Fruit fly (Drosophila melanogaster) whole organism, prepupa: ENCODE results near the gene CG31760.
A peak's percentile ranks its signal among the peaks of the same experiment; 100 is the strongest.

ENCODE experiments used
- Blimp-1 ChIP-seq: fragments of 200-800 bp; sonication (Bioruptor generic); optimal IDR thresholded peaks from 3 replicates; lab custom pipeline; 2017; ENCODE audit warnings: missing biosample characterization, missing genetic modification characterization, mild to moderate bottlenecking, moderate library complexity, missing genetic modification reagents
- CG11294 ChIP-seq: fragments of 200-800 bp; sonication (Bioruptor generic); IDR thresholded peaks from 2 replicates; pipeline ENCODE4 v1.3.6; 2022; ENCODE audit warnings: missing biosample characterization, missing genetic modification characterization
- CG1621 ChIP-seq: fragments of 200-800 bp; sonication (Bioruptor generic); optimal IDR thresholded peaks from 3 replicates; lab custom pipeline; 2018; ENCODE audit warnings: missing biosample characterization, mild to moderate bottlenecking, missing genetic modification characterization
- CG16779 ChIP-seq: fragments of 200-800 bp; sonication (Bioruptor generic); optimal IDR thresholded peaks from 3 replicates; lab custom pipeline; 2017; ENCODE audit warnings: missing biosample characterization, mild to moderate bottlenecking, missing genetic modification characterization
- CG3032 ChIP-seq: fragments of 200-800 bp; optimal IDR thresholded peaks from 2 replicates; lab custom pipeline; 2019; ENCODE audit warnings: missing biosample characterization, mild to moderate bottlenecking, missing genetic modification characterization, moderate library complexity
- CG32006 ChIP-seq: fragments of 200-800 bp; sonication (Bioruptor generic); optimal IDR thresholded peaks from 3 replicates; lab custom pipeline; 2017; ENCODE audit warnings: missing biosample characterization, mild to moderate bottlenecking, missing genetic modification characterization
- CG4318 ChIP-seq: fragments of 200-800 bp; sonication (Bioruptor generic); optimal IDR thresholded peaks from 3 replicates; lab custom pipeline; 2017; ENCODE audit warnings: missing biosample characterization, mild to moderate bottlenecking, missing genetic modification characterization
- CG6163 ChIP-seq: fragments of 200-800 bp; sonication (Bioruptor generic); IDR thresholded peaks from 3 replicates; pipeline ENCODE4 v1.3.6; 2022; ENCODE audit warnings: missing biosample characterization, missing genetic modification characterization
- CG6792 ChIP-seq: fragments of 200-800 bp; sonication (Bioruptor generic); optimal IDR thresholded peaks from 3 replicates; lab custom pipeline; 2016; ENCODE audit warnings: missing biosample characterization, missing genetic modification characterization
- CG6808 ChIP-seq: fragments of 200-800 bp; sonication (Bioruptor generic); optimal IDR thresholded peaks from 3 replicates; lab custom pipeline; 2017; ENCODE audit warnings: missing biosample characterization, missing genetic modification characterization, mild to moderate bottlenecking, moderate library complexity, missing genetic modification reagents
- CG6854 ChIP-seq: fragments of 200-800 bp; sonication (Bioruptor generic); optimal IDR thresholded peaks from 2 replicates; lab custom pipeline; 2017; ENCODE audit warnings: missing biosample characterization, mild to moderate bottlenecking, missing genetic modification characterization
- CG8632 ChIP-seq: fragments of 200-800 bp; sonication (Bioruptor generic); optimal IDR thresholded peaks from 3 replicates; lab custom pipeline; 2016; ENCODE audit warnings: missing biosample characterization, missing genetic modification characterization
- CG9139 ChIP-seq: fragments of 200-800 bp; sonication (Bioruptor generic); optimal IDR thresholded peaks from 3 replicates; lab custom pipeline; 2017; ENCODE audit warnings: missing biosample characterization, mild to moderate bottlenecking, missing genetic modification characterization
- Eip75B ChIP-seq: fragments of 200-800 bp; sonication (Bioruptor generic); optimal IDR thresholded peaks from 3 replicates; lab custom pipeline; 2016; ENCODE audit warnings: missing biosample characterization, missing genetic modification characterization
- Eip78C ChIP-seq: fragments of 200-800 bp; sonication (Bioruptor generic); peaks from one replicate; lab custom pipeline; 2016; ENCODE audit warnings: missing biosample characterization, missing genetic modification characterization
- Eip93F ChIP-seq: fragments of 200-800 bp; sonication (Bioruptor generic); optimal IDR thresholded peaks from 2 replicates; lab custom pipeline; 2016; ENCODE audit warnings: missing biosample characterization, mild to moderate bottlenecking, missing genetic modification characterization
- Ets96B ChIP-seq: fragments of 200-800 bp; optimal IDR thresholded peaks from 2 replicates; lab custom pipeline; 2019; ENCODE audit warnings: missing biosample characterization, mild to moderate bottlenecking, missing genetic modification characterization, moderate library complexity
- Gug ChIP-seq: fragments of 200-800 bp; sonication (Bioruptor generic); IDR thresholded peaks from 2 replicates; pipeline ENCODE4 v1.3.6; 2022; ENCODE audit warnings: missing biosample characterization, missing genetic modification characterization
- Hr38 ChIP-seq: sonication (Bioruptor generic); optimal IDR thresholded peaks from 2 replicates; lab custom pipeline; 2016; ENCODE audit warnings: missing biosample characterization, missing genetic modification characterization
- Hr39 ChIP-seq: fragments of 200-800 bp; sonication (Bioruptor generic); optimal IDR thresholded peaks from 2 replicates; lab custom pipeline; 2016; ENCODE audit warnings: missing biosample characterization, missing genetic modification characterization
- Hr4 ChIP-seq: fragments of 200-800 bp; sonication (Bioruptor generic); optimal IDR thresholded peaks from 3 replicates; lab custom pipeline; 2016; ENCODE audit warnings: missing biosample characterization, missing genetic modification characterization
- Met ChIP-seq: fragments of 200-800 bp; sonication (Bioruptor generic); optimal IDR thresholded peaks from 3 replicates; lab custom pipeline; 2016; ENCODE audit warnings: missing biosample characterization, missing genetic modification characterization
- OdsH ChIP-seq: fragments of 200-800 bp; sonication (Bioruptor generic); optimal IDR thresholded peaks from 3 replicates; lab custom pipeline; 2016; ENCODE audit warnings: missing biosample characterization, missing genetic modification characterization
- Sox102F ChIP-seq: fragments of 200-800 bp; sonication (Bioruptor generic); optimal IDR thresholded peaks from 2 replicates; lab custom pipeline; 2016; ENCODE audit warnings: missing biosample characterization, mild to moderate bottlenecking, missing genetic modification characterization
- Sox14 ChIP-seq: fragments of 200-800 bp; sonication (Bioruptor generic); optimal IDR thresholded peaks from 3 replicates; lab custom pipeline; 2016; ENCODE audit warnings: missing biosample characterization, missing genetic modification characterization
- Sox15 ChIP-seq: fragments of 200-800 bp; sonication (Bioruptor generic); optimal IDR thresholded peaks from 3 replicates; lab custom pipeline; 2016; ENCODE audit warnings: missing biosample characterization, missing genetic modification characterization
- acj6 ChIP-seq: fragments of 200-800 bp; sonication (Bioruptor generic); optimal IDR thresholded peaks from 3 replicates; lab custom pipeline; 2016; ENCODE audit warnings: missing biosample characterization, missing genetic modification characterization
- dac ChIP-seq: fragments of 200-800 bp; sonication (Bioruptor generic); optimal IDR thresholded peaks from 2 replicates; lab custom pipeline; 2017; ENCODE audit warnings: missing biosample characterization, mild to moderate bottlenecking, missing genetic modification characterization
- eg ChIP-seq: fragments of 200-800 bp; sonication (Bioruptor generic); IDR thresholded peaks from 3 replicates; pipeline ENCODE4 v1.3.6; 2022; ENCODE audit warnings: missing biosample characterization, missing genetic modification characterization
- esn ChIP-seq: fragments of 200-800 bp; sonication (Bioruptor generic); optimal IDR thresholded peaks from 2 replicates; lab custom pipeline; 2016; ENCODE audit warnings: missing biosample characterization, mild to moderate bottlenecking, missing genetic modification characterization, moderate library complexity
- fd59A ChIP-seq: fragments of 200-800 bp; sonication (Bioruptor generic); optimal IDR thresholded peaks from 2 replicates; lab custom pipeline; 2017; ENCODE audit warnings: missing biosample characterization, mild to moderate bottlenecking, missing genetic modification characterization, missing genetic modification reagents
- fkh ChIP-seq: fragments of 200-800 bp; sonication (Bioruptor generic); optimal IDR thresholded peaks from 3 replicates; lab custom pipeline; 2017; ENCODE audit warnings: missing biosample characterization, mild to moderate bottlenecking, missing genetic modification characterization, moderate library complexity
- lz ChIP-seq: fragments of 200-800 bp; sonication (Bioruptor generic); optimal IDR thresholded peaks from 3 replicates; lab custom pipeline; 2016; ENCODE audit warnings: missing biosample characterization, missing genetic modification characterization
- pdm3 ChIP-seq: fragments of 200-800 bp; sonication (Bioruptor generic); optimal IDR thresholded peaks from 3 replicates; lab custom pipeline; 2016; ENCODE audit warnings: missing biosample characterization, missing genetic modification characterization
- spab ChIP-seq: fragments of 200-800 bp; sonication (Bioruptor generic); optimal IDR thresholded peaks from 2 replicates; lab custom pipeline; 2017; ENCODE audit warnings: missing biosample characterization, mild to moderate bottlenecking, missing genetic modification characterization, missing genetic modification reagents
- ss ChIP-seq, 2 experiments: fragments of 200-800 bp; sonication (Bioruptor generic); optimal IDR thresholded peaks; 2 replicates in 1 of 2; 3 replicates in 1 of 2; lab custom pipeline; 2017 to 2018; ENCODE audit warnings: mild to moderate bottlenecking in 2 of 2, missing biosample characterization in 2 of 2, missing genetic modification characterization in 2 of 2, moderate library complexity in 1 of 2
- topi ChIP-seq: fragments of 200-800 bp; sonication (Bioruptor generic); optimal IDR thresholded peaks from 3 replicates; lab custom pipeline; 2016; ENCODE audit warnings: missing biosample characterization, missing genetic modification characterization
- vri ChIP-seq: fragments of 200-800 bp; sonication (Bioruptor generic); optimal IDR thresholded peaks from 3 replicates; lab custom pipeline; 2016; ENCODE audit warnings: missing biosample characterization, mild to moderate bottlenecking, missing genetic modification characterization

CG31760 gene

DNA sequence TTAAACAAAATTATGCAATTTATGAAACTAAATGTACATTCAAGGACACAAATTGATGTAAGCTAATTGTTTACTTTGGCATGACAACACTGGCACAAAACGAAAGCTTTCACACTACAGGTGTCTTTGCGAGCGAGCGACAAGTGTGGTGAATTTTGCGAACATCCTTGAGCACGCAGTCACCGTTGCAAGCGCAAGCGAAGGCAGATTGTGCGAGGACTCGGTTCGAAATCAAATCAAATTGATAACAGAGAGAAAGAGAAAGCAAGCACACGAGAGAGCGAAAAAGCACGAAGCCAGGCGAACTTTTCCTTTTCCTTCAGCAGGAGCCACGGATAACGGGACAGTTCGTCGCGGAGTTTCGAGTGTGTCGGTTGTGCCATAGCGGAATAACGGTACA lies at the start of gene CG31760:
Gene CG31760 (plus strand): TSS at position 342 of the 400 bp plus-strand sequence.
- TF ChIP-seq pdm3 (GFP tag; lab: Kevin White, UChicago) (no peak), CG16779 (tag; lab: Kevin White, UChicago) (no peak), ss (GFP tag; optimal IDR thresholded peaks at IDR 0.05; lab: Kevin White, UChicago) (no peak), esn (no peak), Hr4 (GFP tag; lab: Kevin White, UChicago) (no peak), CG9139 (GFP tag; lab: Kevin White, UChicago) (no peak), fd59A (GFP tag; lab: Kevin White, UChicago) (no peak), CG6163 (GFP tag; lab: Robert Waterston, UW) (no peak), dac (no peak), CG1621 (no peak), vri (no peak), CG6792 (no peak), Gug (GFP tag; lab: Robert Waterston, UW) (no peak), OdsH (GFP tag; lab: Kevin White, UChicago) (no peak), CG3032 (no peak), CG11294 (no peak), eg (GFP tag; lab: Robert Waterston, UW) (no peak), CG32006 (no peak), spab (GFP tag; lab: Kevin White, UChicago) (no peak)

DNA sequence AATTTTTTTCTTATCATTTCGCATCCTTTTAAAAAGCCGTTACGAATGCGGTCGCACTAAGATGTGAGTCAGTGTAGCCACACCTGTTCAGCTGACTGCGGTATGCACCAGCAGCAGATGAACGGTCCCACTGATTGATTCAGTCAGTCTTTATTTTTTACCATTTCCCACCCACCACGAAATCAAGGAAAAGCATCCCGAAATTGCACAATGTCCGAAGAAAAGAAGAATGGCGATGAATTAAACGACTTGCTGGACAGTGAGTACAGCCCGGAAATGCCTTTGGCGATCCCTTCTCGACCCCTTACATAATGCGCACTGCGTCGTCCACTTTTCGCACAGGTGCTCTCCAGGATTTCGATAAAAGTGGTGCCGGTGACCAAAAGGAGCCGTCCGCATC lies 48.9 kb upstream of the CG31760 start:
- TF ChIP-seq Ets96B (tag; lab: Kevin White, UChicago) (no peak), CG8632 (GFP tag; lab: Kevin White, UChicago) (no peak), fd59A (GFP tag; lab: Kevin White, UChicago) (no peak), vri (no peak), CG6792 (no peak), CG3032 (no peak), Met (GFP tag; lab: Kevin White, UChicago) (no peak), CG1621 (no peak), ss (GFP tag; optimal IDR thresholded peaks at IDR 0.05; lab: Kevin White, UChicago) (no peak), Sox102F (GFP tag; lab: Kevin White, UChicago) (no peak), acj6 (GFP tag; lab: Kevin White, UChicago) (no peak)
- TF ChIP-seq, all 60 proteins: peak for 0

DNA sequence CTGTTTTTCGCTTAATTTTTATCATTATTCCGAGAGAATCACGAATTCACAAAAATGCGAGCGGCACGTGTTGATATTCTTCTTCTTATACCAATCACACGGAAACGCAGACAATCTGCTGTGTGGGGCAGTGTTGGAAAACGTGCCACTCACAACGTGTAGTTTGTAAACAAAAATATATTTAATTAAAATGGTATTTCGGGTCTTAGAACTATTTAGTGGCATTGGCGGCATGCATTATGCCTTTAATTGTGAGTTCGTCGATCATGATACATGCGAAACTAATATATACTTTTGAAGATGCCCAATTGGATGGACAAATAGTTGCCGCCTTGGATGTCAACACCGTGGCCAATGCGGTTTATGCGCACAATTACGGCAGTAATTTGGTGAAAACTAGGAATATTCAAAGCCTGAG lies 46.2 kb upstream of the CG31760 start, which contains the start of the genes CG6712 and Mt2:
Gene CG6712 (minus strand): TSS at position 116 of the 418 bp plus-strand sequence.
Gene Mt2 (plus strand): TSS at position 130 of the 418 bp plus-strand sequence.
- no peak for TF ChIP-seq CG16779 (tag; lab: Kevin White, UChicago)
- no peak for TF ChIP-seq acj6 (GFP tag; lab: Kevin White, UChicago)
- peak; percentile 28 for TF ChIP-seq fkh (GFP tag; lab: Kevin White, UChicago)
- TF ChIP-seq esn: peak; percentile 21
- peak; percentile 60 for TF ChIP-seq Eip78C (GFP tag; lab: Kevin White, UChicago)
- TF ChIP-seq lz (GFP tag; lab: Kevin White, UChicago): peak; percentile 5

DNA sequence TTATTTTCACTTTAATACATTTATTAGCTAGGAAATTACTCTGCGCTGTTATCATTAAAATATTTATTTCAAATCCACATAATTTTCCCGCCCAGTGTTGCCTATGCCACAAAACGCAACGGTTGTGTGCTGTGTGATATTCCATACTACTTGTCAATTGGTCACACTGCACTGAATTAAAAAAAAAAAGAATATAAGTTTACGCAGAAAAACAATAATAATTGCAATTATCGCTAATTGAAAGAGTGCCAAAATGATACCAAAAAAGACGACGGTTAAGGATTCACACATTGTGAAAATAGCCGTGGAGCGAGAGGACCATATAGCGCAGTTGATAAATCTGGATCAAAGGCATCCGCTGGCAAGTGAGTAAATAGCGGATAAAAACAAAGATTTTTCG lies 44.9 kb upstream of the CG31760 start, which contains the start of gene Ced-12:
Gene Ced-12 (plus strand): TSS at position 141 of the 400 bp plus-strand sequence.
- TF ChIP-seq fkh (GFP tag; lab: Kevin White, UChicago) (peak; percentile 45), Eip75B (GFP tag; lab: Kevin White, UChicago) (no peak)

DNA sequence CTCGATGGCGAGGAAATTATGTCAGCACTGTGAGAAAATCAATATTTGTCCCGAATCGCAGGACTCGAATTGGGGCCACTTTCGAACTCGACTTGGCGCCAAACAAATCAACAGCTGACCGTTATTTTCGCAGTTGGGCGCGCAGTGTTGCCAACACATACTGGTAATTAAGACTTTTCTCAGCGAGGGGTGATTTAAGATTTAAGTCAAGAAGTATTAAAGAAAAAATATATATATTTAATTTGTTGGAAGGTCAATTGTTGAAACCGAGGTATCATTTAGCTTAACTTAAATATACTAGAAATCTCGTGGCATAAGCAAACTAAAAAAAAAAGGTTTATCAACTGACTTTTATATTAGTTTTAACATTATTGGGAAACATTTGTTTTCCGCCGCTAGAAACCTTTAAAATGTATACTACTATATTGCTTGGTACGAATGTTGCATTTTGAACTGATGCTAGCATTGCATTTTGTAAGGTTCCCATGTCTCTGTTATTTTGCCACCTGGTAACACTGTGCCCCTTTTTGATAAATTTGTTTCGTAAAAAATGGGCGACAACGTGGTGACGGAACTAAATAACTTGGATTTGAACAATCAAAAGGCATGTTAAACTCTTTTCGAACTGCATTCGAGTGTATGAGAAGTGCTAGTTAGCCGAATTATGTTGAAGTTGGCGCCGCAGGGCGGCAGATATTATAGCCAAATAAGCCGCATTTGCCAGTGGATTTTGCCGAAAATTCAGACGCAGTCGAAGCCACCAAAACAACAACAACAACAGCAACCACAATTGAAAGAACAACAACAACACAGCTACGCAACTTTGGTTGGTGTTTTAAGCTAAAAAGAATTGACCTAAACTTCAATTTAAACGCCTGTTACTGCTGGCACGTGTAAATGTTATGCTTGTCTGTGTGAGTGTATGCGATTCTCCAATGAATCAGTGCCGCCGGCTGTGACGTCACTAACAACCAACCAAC lies 39.1 kb upstream of the CG31760 start, which contains the start of the genes Patsas and ThrRS:
Gene Patsas (minus strand): TSS at position 55 of the 980 bp plus-strand sequence.
Gene ThrRS (plus strand): TSS at position 521 of the 980 bp plus-strand sequence.
- peak; percentile 81 for TF ChIP-seq Sox14 (GFP tag; lab: Kevin White, UChicago)
- TF ChIP-seq CG4318: no peak
- peak; percentile 83 for TF ChIP-seq dac
- peak; percentile 53 for TF ChIP-seq CG1621
- TF ChIP-seq fkh (GFP tag; lab: Kevin White, UChicago): no peak
- peak; percentile 82 for TF ChIP-seq Hr39 (GFP tag; lab: Kevin White, UChicago)
- peak; percentile 68; the same call in 1 of the 2 replicates for TF ChIP-seq CG11294
- no peak for TF ChIP-seq ss (GFP tag; optimal IDR thresholded peaks at IDR 0.05; lab: Kevin White, UChicago)
- TF ChIP-seq Met (GFP tag; lab: Kevin White, UChicago): no peak
- TF ChIP-seq Eip75B (GFP tag; lab: Kevin White, UChicago): no peak
- peak; percentile 71 for TF ChIP-seq CG6808
- peak; percentile 76 for TF ChIP-seq Sox15 (GFP tag; lab: Kevin White, UChicago)
- peak; percentile 85 for TF ChIP-seq acj6 (GFP tag; lab: Kevin White, UChicago)
- peak; percentile 77; the same call in 1 of the 3 replicates for TF ChIP-seq CG6163 (GFP tag; lab: Robert Waterston, UW)
- no peak for TF ChIP-seq CG8632 (GFP tag; lab: Kevin White, UChicago)
- TF ChIP-seq Hr38 (GFP tag; lab: Kevin White, UChicago): no peak
- no peak for TF ChIP-seq CG6854 (GFP tag; lab: Kevin White, UChicago)
- TF ChIP-seq Blimp-1 (GFP tag; lab: Kevin White, UChicago): no peak
- TF ChIP-seq topi (GFP tag; lab: Kevin White, UChicago): peak; percentile 76
- TF ChIP-seq Sox102F (GFP tag; lab: Kevin White, UChicago): no peak
- no peak for TF ChIP-seq vri
- TF ChIP-seq CG32006: peak; percentile 91
- peak; percentile 1 for TF ChIP-seq Eip93F (GFP tag; lab: Kevin White, UChicago)
